Fruit fly (Drosophila melanogaster) whole organism, prepupa: ENCODE data around the gene CdGAPr.

Experiments used
- Blimp-1 ChIP-seq: fragments of 200-800 bp; sonication (Bioruptor generic); optimal IDR thresholded peaks from 3 replicates; lab custom pipeline; 2017; ENCODE audit warnings: missing biosample characterization, missing genetic modification characterization, mild to moderate bottlenecking, moderate library complexity, missing genetic modification reagents
- CG10669 ChIP-seq: fragments of 200-800 bp; sonication (Bioruptor generic); optimal IDR thresholded peaks from 3 replicates; lab custom pipeline; 2018; ENCODE audit warnings: missing biosample characterization, mild to moderate bottlenecking, missing genetic modification characterization, moderate library complexity
- CG11902 ChIP-seq: fragments of 200-800 bp; sonication (Bioruptor generic); optimal IDR thresholded peaks from 3 replicates; lab custom pipeline; 2016; ENCODE audit warnings: missing biosample characterization, missing genetic modification characterization
- CG15336 ChIP-seq: fragments of 200-800 bp; sonication (Bioruptor generic); IDR thresholded peaks from 2 replicates; pipeline ENCODE4 v1.3.6; 2022; ENCODE audit warnings: missing biosample characterization, missing genetic modification characterization
- CG16779 ChIP-seq: fragments of 200-800 bp; sonication (Bioruptor generic); optimal IDR thresholded peaks from 3 replicates; lab custom pipeline; 2017; ENCODE audit warnings: missing biosample characterization, mild to moderate bottlenecking, missing genetic modification characterization
- CG3032 ChIP-seq: fragments of 200-800 bp; optimal IDR thresholded peaks from 2 replicates; lab custom pipeline; 2019; ENCODE audit warnings: missing biosample characterization, mild to moderate bottlenecking, missing genetic modification characterization, moderate library complexity
- CG31627 ChIP-seq: fragments of 200-800 bp; sonication (Bioruptor generic); optimal IDR thresholded peaks from 3 replicates; lab custom pipeline; 2016; ENCODE audit warnings: missing biosample characterization, missing genetic modification characterization
- CG32006 ChIP-seq: fragments of 200-800 bp; sonication (Bioruptor generic); optimal IDR thresholded peaks from 3 replicates; lab custom pipeline; 2017; ENCODE audit warnings: missing biosample characterization, mild to moderate bottlenecking, missing genetic modification characterization
- CG34406 ChIP-seq: fragments of 200-800 bp; sonication (Bioruptor generic); optimal IDR thresholded peaks from 3 replicates; lab custom pipeline; 2016; ENCODE audit warnings: missing biosample characterization, missing genetic modification characterization
- CG4318 ChIP-seq: fragments of 200-800 bp; sonication (Bioruptor generic); optimal IDR thresholded peaks from 3 replicates; lab custom pipeline; 2017; ENCODE audit warnings: missing biosample characterization, mild to moderate bottlenecking, missing genetic modification characterization
- CG6276 ChIP-seq: fragments of 200-800 bp; sonication (Bioruptor generic); optimal IDR thresholded peaks from 2 replicates; lab custom pipeline; 2017; ENCODE audit warnings: missing biosample characterization, mild to moderate bottlenecking, missing genetic modification characterization
- CG6792 ChIP-seq: fragments of 200-800 bp; sonication (Bioruptor generic); optimal IDR thresholded peaks from 3 replicates; lab custom pipeline; 2016; ENCODE audit warnings: missing biosample characterization, missing genetic modification characterization
- CG6854 ChIP-seq: fragments of 200-800 bp; sonication (Bioruptor generic); optimal IDR thresholded peaks from 2 replicates; lab custom pipeline; 2017; ENCODE audit warnings: missing biosample characterization, mild to moderate bottlenecking, missing genetic modification characterization
- CG8119 ChIP-seq: fragments of 200-800 bp; sonication (Bioruptor generic); IDR thresholded peaks from 3 replicates; pipeline ENCODE4 v1.3.6; 2022; ENCODE audit warnings: missing biosample characterization, missing genetic modification characterization
- CG8319 ChIP-seq: fragments of 200-800 bp; sonication (Bioruptor generic); optimal IDR thresholded peaks from 3 replicates; lab custom pipeline; 2016; ENCODE audit warnings: missing biosample characterization, missing genetic modification characterization
- CG8632 ChIP-seq: fragments of 200-800 bp; sonication (Bioruptor generic); optimal IDR thresholded peaks from 3 replicates; lab custom pipeline; 2016; ENCODE audit warnings: missing biosample characterization, missing genetic modification characterization
- Eip75B ChIP-seq: fragments of 200-800 bp; sonication (Bioruptor generic); optimal IDR thresholded peaks from 3 replicates; lab custom pipeline; 2016; ENCODE audit warnings: missing biosample characterization, missing genetic modification characterization
- Eip78C ChIP-seq: fragments of 200-800 bp; sonication (Bioruptor generic); peaks from one replicate; lab custom pipeline; 2016; ENCODE audit warnings: missing biosample characterization, missing genetic modification characterization
- Met ChIP-seq: fragments of 200-800 bp; sonication (Bioruptor generic); optimal IDR thresholded peaks from 3 replicates; lab custom pipeline; 2016; ENCODE audit warnings: missing biosample characterization, missing genetic modification characterization
- OdsH ChIP-seq: fragments of 200-800 bp; sonication (Bioruptor generic); optimal IDR thresholded peaks from 3 replicates; lab custom pipeline; 2016; ENCODE audit warnings: missing biosample characterization, missing genetic modification characterization
- Smox ChIP-seq: fragments of 200-800 bp; sonication (Bioruptor generic); optimal IDR thresholded peaks from 3 replicates; lab custom pipeline; 2016; ENCODE audit warnings: missing biosample characterization, missing genetic modification characterization
- Sox102F ChIP-seq: fragments of 200-800 bp; sonication (Bioruptor generic); optimal IDR thresholded peaks from 2 replicates; lab custom pipeline; 2016; ENCODE audit warnings: missing biosample characterization, mild to moderate bottlenecking, missing genetic modification characterization
- Sox15 ChIP-seq: fragments of 200-800 bp; sonication (Bioruptor generic); optimal IDR thresholded peaks from 3 replicates; lab custom pipeline; 2016; ENCODE audit warnings: missing biosample characterization, missing genetic modification characterization
- achi ChIP-seq: fragments of 200-800 bp; sonication (Bioruptor generic); optimal IDR thresholded peaks from 3 replicates; lab custom pipeline; 2016; ENCODE audit warnings: missing biosample characterization, missing genetic modification characterization
- acj6 ChIP-seq: fragments of 200-800 bp; sonication (Bioruptor generic); optimal IDR thresholded peaks from 3 replicates; lab custom pipeline; 2016; ENCODE audit warnings: missing biosample characterization, missing genetic modification characterization
- dsx ChIP-seq: fragments of 200-800 bp; optimal IDR thresholded peaks from 3 replicates; lab custom pipeline; 2019; ENCODE audit warnings: missing biosample characterization, mild to moderate bottlenecking, missing genetic modification characterization, moderate library complexity; ENCODE audit not compliant: poor library complexity, severe bottlenecking
- eg ChIP-seq: fragments of 200-800 bp; sonication (Bioruptor generic); IDR thresholded peaks from 3 replicates; pipeline ENCODE4 v1.3.6; 2022; ENCODE audit warnings: missing biosample characterization, missing genetic modification characterization
- esn ChIP-seq: fragments of 200-800 bp; sonication (Bioruptor generic); optimal IDR thresholded peaks from 2 replicates; lab custom pipeline; 2016; ENCODE audit warnings: missing biosample characterization, mild to moderate bottlenecking, missing genetic modification characterization, moderate library complexity
- fd59A ChIP-seq: fragments of 200-800 bp; sonication (Bioruptor generic); optimal IDR thresholded peaks from 2 replicates; lab custom pipeline; 2017; ENCODE audit warnings: missing biosample characterization, mild to moderate bottlenecking, missing genetic modification characterization, missing genetic modification reagents
- fd85E ChIP-seq: fragments of 200-800 bp; sonication (Bioruptor generic); optimal IDR thresholded peaks from 3 replicates; lab custom pipeline; 2016; ENCODE audit warnings: missing biosample characterization, missing genetic modification characterization
- fkh ChIP-seq: fragments of 200-800 bp; sonication (Bioruptor generic); optimal IDR thresholded peaks from 3 replicates; lab custom pipeline; 2017; ENCODE audit warnings: missing biosample characterization, mild to moderate bottlenecking, missing genetic modification characterization, moderate library complexity
- lz ChIP-seq: fragments of 200-800 bp; sonication (Bioruptor generic); optimal IDR thresholded peaks from 3 replicates; lab custom pipeline; 2016; ENCODE audit warnings: missing biosample characterization, missing genetic modification characterization
- net ChIP-seq: fragments of 200-800 bp; sonication (Bioruptor generic); optimal IDR thresholded peaks from 3 replicates; lab custom pipeline; 2016; ENCODE audit warnings: missing biosample characterization, missing genetic modification characterization
- pdm3 ChIP-seq: fragments of 200-800 bp; sonication (Bioruptor generic); optimal IDR thresholded peaks from 3 replicates; lab custom pipeline; 2016; ENCODE audit warnings: missing biosample characterization, missing genetic modification characterization
- salr ChIP-seq, 2 experiments: fragments of 200-800 bp; sonication (Bioruptor generic); optimal IDR thresholded peaks; 3 replicates each; lab custom pipeline; 2016 to 2018; ENCODE audit warnings: missing biosample characterization in 2 of 2, missing genetic modification characterization in 2 of 2, mild to moderate bottlenecking in 1 of 2
- spab ChIP-seq: fragments of 200-800 bp; sonication (Bioruptor generic); optimal IDR thresholded peaks from 2 replicates; lab custom pipeline; 2017; ENCODE audit warnings: missing biosample characterization, mild to moderate bottlenecking, missing genetic modification characterization, missing genetic modification reagents
- ss ChIP-seq, 2 experiments: fragments of 200-800 bp; sonication (Bioruptor generic); optimal IDR thresholded peaks; 2 replicates in 1 of 2; 3 replicates in 1 of 2; lab custom pipeline; 2017 to 2018; ENCODE audit warnings: mild to moderate bottlenecking in 2 of 2, missing biosample characterization in 2 of 2, missing genetic modification characterization in 2 of 2, moderate library complexity in 1 of 2
- svp ChIP-seq: fragments of 200-800 bp; sonication (Bioruptor generic); peaks from one replicate; lab custom pipeline; 2016; ENCODE audit warnings: missing biosample characterization, missing genetic modification characterization
- topi ChIP-seq: fragments of 200-800 bp; sonication (Bioruptor generic); optimal IDR thresholded peaks from 3 replicates; lab custom pipeline; 2016; ENCODE audit warnings: missing biosample characterization, missing genetic modification characterization
- vri ChIP-seq: fragments of 200-800 bp; sonication (Bioruptor generic); optimal IDR thresholded peaks from 3 replicates; lab custom pipeline; 2016; ENCODE audit warnings: missing biosample characterization, mild to moderate bottlenecking, missing genetic modification characterization

CdGAPr gene

dm6 chr2L:19805007-19805406, 13.3 kb upstream of the CdGAPr start:
- no peak for TF ChIP-seq fd59A (GFP tag; lab: Kevin White, UChicago)
- no peak for TF ChIP-seq achi
- no peak for TF ChIP-seq esn
- no peak for TF ChIP-seq CG10669 (GFP tag; lab: Kevin White, UChicago)
- no peak for TF ChIP-seq fd85E (GFP tag; lab: Kevin White, UChicago)
- no peak for TF ChIP-seq Smox (GFP tag; lab: Kevin White, UChicago)
- no peak for TF ChIP-seq salr (GFP tag; optimal IDR thresholded peaks at IDR 0.05; lab: Kevin White, UChicago)
- TF ChIP-seq CG16779 (tag; lab: Kevin White, UChicago), result no peak
- TF ChIP-seq acj6 (GFP tag; lab: Kevin White, UChicago), result no peak
- TF ChIP-seq CG6276 (GFP tag; lab: Kevin White, UChicago), result no peak
- no peak for TF ChIP-seq CG32006 (GFP tag; lab: Kevin White, UChicago)
- no peak for TF ChIP-seq lz (GFP tag; lab: Kevin White, UChicago)
- TF ChIP-seq OdsH (GFP tag; lab: Kevin White, UChicago), result no peak
- TF ChIP-seq dsx (GFP tag; lab: Kevin White, UChicago), result no peak
- no peak for TF ChIP-seq CG6792 (GFP tag; lab: Kevin White, UChicago)
- no peak for TF ChIP-seq CG6854
- no peak for TF ChIP-seq ss (GFP tag; optimal IDR thresholded peaks at IDR 0.05; lab: Kevin White, UChicago)

- peak; percentile 33 for TF ChIP-seq esn
- no peak for TF ChIP-seq CG8632 (GFP tag; lab: Kevin White, UChicago)
- TF ChIP-seq CG4318, result no peak
- TF ChIP-seq fkh, result no peak
- TF ChIP-seq achi, result peak; percentile 6
- TF ChIP-seq eg (GFP tag; lab: Robert Waterston, UW), result no peak
- TF ChIP-seq vri (GFP tag; lab: Kevin White, UChicago), result peak; percentile 10
- TF ChIP-seq dsx (GFP tag; lab: Kevin White, UChicago), result no peak
- TF ChIP-seq ss (GFP tag; optimal IDR thresholded peaks at IDR 0.05; lab: Kevin White, UChicago), result no peak
- TF ChIP-seq fd85E (GFP tag; lab: Kevin White, UChicago), result no peak
- peak; percentile 47 for TF ChIP-seq Smox (GFP tag; lab: Kevin White, UChicago)
- TF ChIP-seq CG6792 (GFP tag; lab: Kevin White, UChicago), result no peak
- no peak for TF ChIP-seq CG8319 (GFP tag; lab: Kevin White, UChicago)
- TF ChIP-seq CG15336 (GFP tag; lab: Robert Waterston, UW), result 0 out of 2 replicates have a peak, but pooled peaks have one; percentile 13
- no peak for TF ChIP-seq CG6854
- TF ChIP-seq acj6 (GFP tag; lab: Kevin White, UChicago), result peak; percentile 20
- TF ChIP-seq net (GFP tag; lab: Kevin White, UChicago), result no peak
- TF ChIP-seq CG34406 (GFP tag; lab: Kevin White, UChicago), result peak; percentile 3
- TF ChIP-seq Eip78C (GFP tag; lab: Kevin White, UChicago), result peak; percentile 36
- no peak for TF ChIP-seq topi (GFP tag; lab: Kevin White, UChicago)
- peak; percentile 18 for TF ChIP-seq Eip75B
- peak; percentile 14 for TF ChIP-seq lz (GFP tag; lab: Kevin White, UChicago)
- no peak for TF ChIP-seq CG3032 (tag; lab: Kevin White, UChicago)
- TF ChIP-seq Met (GFP tag; lab: Kevin White, UChicago), result peak; percentile 49
- no peak for TF ChIP-seq CG16779 (tag; lab: Kevin White, UChicago)
- TF ChIP-seq svp (GFP tag; lab: Kevin White, UChicago), result peak; percentile 65
- no peak for TF ChIP-seq Blimp-1 (GFP tag; lab: Kevin White, UChicago)
- no peak for TF ChIP-seq spab (GFP tag; lab: Kevin White, UChicago)
- no peak for TF ChIP-seq CG8119 (GFP tag; lab: Robert Waterston, UW)
- TF ChIP-seq CG31627 (GFP tag; lab: Kevin White, UChicago), result peak; percentile 10
- peak; percentile 3 for TF ChIP-seq pdm3 (GFP tag; lab: Kevin White, UChicago)
- TF ChIP-seq Sox102F, result peak; percentile 24
- no peak for TF ChIP-seq Sox15 (GFP tag; lab: Kevin White, UChicago)
- no peak for TF ChIP-seq CG11902 (GFP tag; lab: Kevin White, UChicago)
These were observed 10.4 kb upstream of the CdGAPr start for dm6 chr2L:19801951-19802612.
